Fruit fly (Drosophila melanogaster) whole organism, embryonic: ENCODE data around the gene Ir31a.

Experiments
- Aef1 ChIP-seq: fragments of 200-800 bp; sonication (Bioruptor generic); IDR thresholded peaks from 3 replicates; pipeline ENCODE4 v1.3.6; 2022; ENCODE audit warnings: missing biosample characterization, missing genetic modification characterization
- CG10274 ChIP-seq: fragments of 200-800 bp; sonication (Bioruptor generic); optimal IDR thresholded peaks from 3 replicates; lab custom pipeline; 2017; ENCODE audit warnings: missing biosample characterization, mild to moderate bottlenecking, missing genetic modification characterization
- CG10321 ChIP-seq: fragments of 200-800 bp; sonication (Bioruptor generic); IDR thresholded peaks from 2 replicates; pipeline ENCODE4 v1.3.6; 2022; ENCODE audit warnings: missing biosample characterization, missing genetic modification characterization
- CG11696 ChIP-seq: fragments of 200-800 bp; sonication (Bioruptor generic); IDR thresholded peaks from 2 replicates; pipeline ENCODE4 v1.3.6; 2022; ENCODE audit warnings: missing biosample characterization, missing genetic modification characterization
- CG12155 ChIP-seq: fragments of 200-800 bp; sonication (Bioruptor generic); optimal IDR thresholded peaks from 3 replicates; lab custom pipeline; 2016; ENCODE audit warnings: missing biosample characterization, missing genetic modification characterization
- CG13424 ChIP-seq: fragments of 200-800 bp; sonication (Bioruptor generic); optimal IDR thresholded peaks from 2 replicates; lab custom pipeline; 2019; ENCODE audit warnings: missing biosample characterization, mild to moderate bottlenecking, missing genetic modification characterization, moderate library complexity
- CG14441 ChIP-seq: fragments of 200-800 bp; sonication (Bioruptor generic); IDR thresholded peaks from 2 replicates; pipeline ENCODE4 v1.3.6; 2022; ENCODE audit warnings: missing biosample characterization, missing genetic modification characterization
- CG1529 ChIP-seq: fragments of 200-800 bp; sonication (Bioruptor generic); optimal IDR thresholded peaks from 3 replicates; lab custom pipeline; 2018; ENCODE audit warnings: missing biosample characterization, missing genetic modification characterization
- CG1603 ChIP-seq: fragments of 200-800 bp; sonication (Bioruptor generic); optimal IDR thresholded peaks from 2 replicates; lab custom pipeline; 2019; ENCODE audit warnings: missing biosample characterization, mild to moderate bottlenecking, missing genetic modification characterization, moderate library complexity
- CG16815 ChIP-seq: fragments of 200-800 bp; sonication (Bioruptor generic); optimal IDR thresholded peaks from 3 replicates; lab custom pipeline; 2017; ENCODE audit warnings: missing biosample characterization, mild to moderate bottlenecking, missing genetic modification characterization
- CG17361 ChIP-seq: fragments of 200-800 bp; sonication (Bioruptor generic); IDR thresholded peaks from 3 replicates; pipeline ENCODE4 v1.3.6; 2022; ENCODE audit warnings: missing biosample characterization, missing genetic modification characterization
- CG17612 ChIP-seq: fragments of 200-800 bp; sonication (Bioruptor generic); IDR thresholded peaks from 2 replicates; pipeline ENCODE4 v1.3.6; 2022; ENCODE audit warnings: missing biosample characterization, missing genetic modification characterization
- CG1792 ChIP-seq: fragments of 200-800 bp; sonication (Bioruptor generic); optimal IDR thresholded peaks from 2 replicates; lab custom pipeline; 2016; ENCODE audit warnings: missing biosample characterization, missing genetic modification characterization
- CG18476 ChIP-seq: fragments of 200-800 bp; sonication (Bioruptor generic); optimal IDR thresholded peaks from 2 replicates; lab custom pipeline; 2016; ENCODE audit warnings: missing biosample characterization, mild to moderate bottlenecking, missing genetic modification characterization
- CG2678 ChIP-seq: fragments of 200-800 bp; sonication (Bioruptor generic); optimal IDR thresholded peaks from 3 replicates; lab custom pipeline; 2019; ENCODE audit warnings: missing biosample characterization, mild to moderate bottlenecking, missing genetic modification characterization, moderate library complexity
- CG34224 ChIP-seq: fragments of 200-800 bp; sonication (Bioruptor generic); IDR thresholded peaks from 3 replicates; pipeline ENCODE4 v1.3.6; 2022; ENCODE audit warnings: missing biosample characterization, missing genetic modification characterization; ENCODE audit not compliant: partially characterized antibody
- CG4730 ChIP-seq: fragments of 200-800 bp; sonication (Bioruptor generic); IDR thresholded peaks from 2 replicates; pipeline ENCODE4 v1.3.6; 2022; ENCODE audit warnings: missing biosample characterization, missing genetic modification characterization
- CG6654 ChIP-seq: fragments of 200-800 bp; sonication (Bioruptor generic); optimal IDR thresholded peaks from 2 replicates; lab custom pipeline; 2017; ENCODE audit warnings: missing biosample characterization, mild to moderate bottlenecking, missing genetic modification characterization
- CG9932 ChIP-seq: fragments of 200-800 bp; sonication (Bioruptor generic); IDR thresholded peaks from 2 replicates; pipeline ENCODE4 v1.3.6; 2022; ENCODE audit warnings: missing biosample characterization, missing genetic modification characterization
- CTCF ChIP-seq: fragments of 200-800 bp; sonication (Bioruptor generic); optimal IDR thresholded peaks from 2 replicates; lab custom pipeline; 2017; ENCODE audit warnings: missing biosample characterization, mild to moderate bottlenecking, missing genetic modification characterization, moderate library complexity
- Dref ChIP-seq: fragments of 200-800 bp; sonication (Bioruptor generic); IDR thresholded peaks from 2 replicates; pipeline ENCODE4 v1.3.6; 2022; ENCODE audit warnings: missing biosample characterization, missing genetic modification characterization
- Hand ChIP-seq: fragments of 200-800 bp; sonication (Bioruptor generic); optimal IDR thresholded peaks from 2 replicates; lab custom pipeline; 2017; ENCODE audit warnings: mild to moderate bottlenecking, missing biosample characterization, missing genetic modification reagents, missing genetic modification characterization
- Hr39 ChIP-seq: fragments of >200 bp; optimal IDR thresholded peaks from 2 replicates; lab custom pipeline; 2017
- Hsf ChIP-seq: fragments of 200-800 bp; sonication (Bioruptor generic); optimal IDR thresholded peaks from 3 replicates; lab custom pipeline; 2016; ENCODE audit warnings: missing biosample characterization, missing genetic modification characterization
- Mes4 ChIP-seq: fragments of 200-800 bp; sonication (Bioruptor generic); optimal IDR thresholded peaks from 2 replicates; lab custom pipeline; 2016; ENCODE audit warnings: missing biosample characterization, missing genetic modification characterization
- NfI ChIP-seq: fragments of 200-800 bp; sonication (Bioruptor generic); optimal IDR thresholded peaks from 3 replicates; lab custom pipeline; 2018; ENCODE audit warnings: missing biosample characterization, mild to moderate bottlenecking, missing genetic modification characterization, moderate library complexity
- Spps ChIP-seq: fragments of 200-800 bp; sonication (Bioruptor generic); optimal IDR thresholded peaks from 2 replicates; lab custom pipeline; 2018; ENCODE audit warnings: missing biosample characterization, mild to moderate bottlenecking, missing genetic modification characterization
- Sry-β ChIP-seq: fragments of 200-800 bp; sonication (Bioruptor generic); optimal IDR thresholded peaks from 2 replicates; lab custom pipeline; 2018; ENCODE audit warnings: missing biosample characterization, mild to moderate bottlenecking, missing genetic modification characterization, moderate library complexity
- Stat92E ChIP-seq, 3 experiments: fragments of >200 bp in 2 of 3; fragments of 200-800 bp in 1 of 3; sonication (Bioruptor generic) in 1 of 3; optimal IDR thresholded peaks; 2 replicates each; lab custom pipeline; 2017 to 2019; ENCODE audit warnings: missing biosample characterization in 3 of 3, missing genetic modification characterization in 3 of 3, mild to moderate bottlenecking in 1 of 3, moderate library complexity in 1 of 3
- Taf1 ChIP-seq: fragments of 200-800 bp; sonication (Bioruptor generic); IDR thresholded peaks from 2 replicates; pipeline ENCODE4 v1.3.6; 2022; ENCODE audit warnings: missing biosample characterization, missing genetic modification characterization
- Tbp ChIP-seq: fragments of >200 bp; optimal IDR thresholded peaks from 2 replicates; lab custom pipeline; 2018; ENCODE audit warnings: missing biosample characterization, missing genetic modification characterization
- amos ChIP-seq: fragments of 200-800 bp; sonication (Bioruptor generic); IDR thresholded peaks from 2 replicates; pipeline ENCODE4 v1.3.6; 2022; ENCODE audit warnings: missing biosample characterization, missing genetic modification characterization; ENCODE audit not compliant: partially characterized antibody
- aop ChIP-seq: fragments of 200-800 bp; sonication (Bioruptor generic); IDR thresholded peaks from 2 replicates; pipeline ENCODE4 v1.3.6; 2022; ENCODE audit warnings: missing biosample characterization, missing genetic modification characterization
- ap ChIP-seq: fragments of 200-800 bp; sonication (Bioruptor generic); IDR thresholded peaks from 2 replicates; pipeline ENCODE4 v1.3.6; 2022; ENCODE audit warnings: missing biosample characterization, missing genetic modification characterization
- ato ChIP-seq: fragments of 200-800 bp; sonication (Bioruptor generic); IDR thresholded peaks from 2 replicates; pipeline ENCODE4 v1.3.6; 2022; ENCODE audit warnings: missing biosample characterization, missing genetic modification characterization; ENCODE audit not compliant: partially characterized antibody
- br ChIP-seq: fragments of >200 bp; optimal IDR thresholded peaks from 2 replicates; lab custom pipeline; 2017
- cato ChIP-seq: fragments of 200-800 bp; sonication (Bioruptor generic); optimal IDR thresholded peaks from 2 replicates; lab custom pipeline; 2016; ENCODE audit warnings: missing biosample characterization, missing genetic modification characterization, borderline replicate concordance
- crc ChIP-seq: fragments of 200-800 bp; sonication (Bioruptor generic); optimal IDR thresholded peaks from 2 replicates; lab custom pipeline; 2016; ENCODE audit warnings: missing biosample characterization, missing genetic modification characterization
- fd64A ChIP-seq: fragments of 200-800 bp; sonication (Bioruptor generic); optimal IDR thresholded peaks from 3 replicates; lab custom pipeline; 2018; ENCODE audit warnings: missing biosample characterization, mild to moderate bottlenecking, missing genetic modification characterization
- fru ChIP-seq: fragments of >200 bp; optimal IDR thresholded peaks from 2 replicates; lab custom pipeline; 2017
- gcm2 ChIP-seq: fragments of 200-800 bp; sonication (Bioruptor generic); optimal IDR thresholded peaks from 2 replicates; lab custom pipeline; 2016; ENCODE audit warnings: missing biosample characterization, missing genetic modification characterization
- hkb ChIP-seq, 2 experiments: fragments of 200-800 bp in 1 of 2; fragments of >200 bp in 1 of 2; sonication (Bioruptor generic) in 1 of 2; IDR thresholded peaks in 1 of 2; optimal IDR thresholded peaks in 1 of 2; 2 replicates each; pipeline versions ENCODE4 v1.3.6 to Lab custom; 2017 to 2022; ENCODE audit warnings: missing biosample characterization in 1 of 2, missing genetic modification characterization in 1 of 2
- pita ChIP-seq: fragments of 200-800 bp; sonication (Bioruptor generic); optimal IDR thresholded peaks from 2 replicates; lab custom pipeline; 2017; ENCODE audit warnings: missing biosample characterization, mild to moderate bottlenecking, missing genetic modification characterization
- repo ChIP-seq: fragments of 200-800 bp; sonication (Bioruptor generic); optimal IDR thresholded peaks from 2 replicates; lab custom pipeline; 2016; ENCODE audit warnings: missing biosample characterization, missing genetic modification characterization
- shn ChIP-seq: fragments of 200-800 bp; sonication (Bioruptor generic); optimal IDR thresholded peaks from 3 replicates; lab custom pipeline; 2016; ENCODE audit warnings: missing biosample characterization, missing genetic modification characterization
- sima ChIP-seq: fragments of 200-800 bp; sonication (Bioruptor generic); optimal IDR thresholded peaks from 2 replicates; lab custom pipeline; 2016; ENCODE audit warnings: missing biosample characterization, missing genetic modification characterization
- sob ChIP-seq: fragments of 200-800 bp; sonication (Bioruptor generic); IDR thresholded peaks from 2 replicates; pipeline ENCODE4 v1.3.6; 2022; ENCODE audit warnings: missing biosample characterization, missing genetic modification characterization
- tap ChIP-seq: fragments of 200-800 bp; optimal IDR thresholded peaks from 3 replicates; lab custom pipeline; 2019; ENCODE audit warnings: missing biosample characterization, mild to moderate bottlenecking, missing genetic modification characterization, moderate library complexity
- tin ChIP-seq: fragments of 200-800 bp; sonication (Bioruptor generic); optimal IDR thresholded peaks from 3 replicates; lab custom pipeline; 2016; ENCODE audit warnings: missing biosample characterization, missing genetic modification characterization
- tup ChIP-seq: fragments of 200-800 bp; sonication (Bioruptor generic); optimal IDR thresholded peaks from 2 replicates; lab custom pipeline; 2016; ENCODE audit warnings: missing biosample characterization, mild to moderate bottlenecking, missing genetic modification characterization, moderate library complexity
- zfh2 ChIP-seq: fragments of 200-800 bp; sonication (Bioruptor generic); optimal IDR thresholded peaks from 2 replicates; lab custom pipeline; 2016; ENCODE audit warnings: missing biosample characterization, missing genetic modification characterization

Ir31a gene

DNA sequence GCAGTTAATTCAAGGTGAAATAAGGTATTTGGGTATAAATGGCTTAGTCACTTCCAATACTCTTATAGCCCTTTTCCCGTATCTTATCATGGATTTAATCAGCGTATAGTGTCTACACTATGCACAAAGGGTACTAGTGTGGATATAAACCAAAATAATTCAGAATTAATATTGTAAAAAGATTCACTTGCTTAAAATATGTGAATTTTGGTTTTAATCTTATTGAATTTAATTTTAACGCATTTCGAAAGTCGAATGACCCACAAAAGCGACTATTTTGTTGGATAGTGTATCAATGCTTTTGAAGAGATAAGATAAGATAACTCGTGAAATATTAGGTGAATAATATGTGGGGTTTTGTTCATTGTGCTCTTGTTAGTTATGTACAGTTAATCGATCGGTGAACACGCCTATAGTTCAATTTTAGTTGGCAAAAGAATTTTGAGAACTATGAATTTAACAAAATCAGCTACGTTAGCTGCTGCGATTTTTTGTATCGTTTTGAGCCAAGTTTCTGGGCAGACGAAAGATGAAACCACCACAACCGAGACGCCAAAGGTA, 23.4 kb upstream of the Ir31a start, which contains the start of gene CG5096 (continued):
- TF ChIP-seq CG1529 (GFP tag; lab: Kevin White, UChicago): peak; percentile 74
- peak; percentile 80 for TF ChIP-seq CG4730
- peak; percentile 89 for TF ChIP-seq NfI (GFP tag; lab: Kevin White, UChicago)
- TF ChIP-seq CG14441: peak; percentile 92
- no peak for TF ChIP-seq aop (GFP tag; lab: Robert Waterston, UW)
- no peak for TF ChIP-seq pita (GFP tag; lab: Kevin White, UChicago)
- peak; percentile 93 for TF ChIP-seq CG13424 (tag; lab: Kevin White, UChicago)
- peak; percentile 50 for TF ChIP-seq cato (GFP tag; lab: Kevin White, UChicago)
- TF ChIP-seq tup (GFP tag; lab: Kevin White, UChicago): peak; percentile 59
- TF ChIP-seq CG16815 (GFP tag; lab: Kevin White, UChicago): peak; percentile 14
- TF ChIP-seq fru (lab: Kevin White, UChicago): no peak
- peak; percentile 64 for TF ChIP-seq CG6654 (GFP tag; lab: Kevin White, UChicago)
- peak; percentile 84 for TF ChIP-seq ap (GFP tag; lab: Robert Waterston, UW)
- peak; percentile 78 for TF ChIP-seq CG1792 (GFP tag; lab: Kevin White, UChicago)
- peak; percentile 82 for TF ChIP-seq Taf1
- TF ChIP-seq CTCF (GFP tag; lab: Kevin White, UChicago): peak; percentile 7
- TF ChIP-seq zfh2: peak; percentile 67
- peak; percentile 82 for TF ChIP-seq CG12155 (GFP tag; lab: Kevin White, UChicago)
- TF ChIP-seq tap (tag; lab: Kevin White, UChicago): peak; percentile 94
- peak; percentile 88 for TF ChIP-seq Aef1 (GFP tag; lab: Robert Waterston, UW)
- peak; percentile 81 for TF ChIP-seq CG9932
- no peak for TF ChIP-seq br (lab: Kevin White, UChicago)
- TF ChIP-seq CG18476 (GFP tag; lab: Kevin White, UChicago): peak; percentile 84
- TF ChIP-seq repo: peak; percentile 39
- peak; percentile 75 for TF ChIP-seq CG11696
- no peak for TF ChIP-seq fd64A (GFP tag; lab: Kevin White, UChicago)
- TF ChIP-seq CG17361 (GFP tag; lab: Robert Waterston, UW): peak; percentile 84; the same call in 2 of the 3 replicates
- peak; percentile 46 for TF ChIP-seq CG10274 (GFP tag; lab: Kevin White, UChicago)
- peak; percentile 79 for TF ChIP-seq Hsf (GFP tag; lab: Kevin White, UChicago)
- TF ChIP-seq amos (GFP tag; lab: Robert Waterston, UW): no peak
- peak; percentile 29 for TF ChIP-seq Mes4
- TF ChIP-seq Hr39 (lab: Kevin White, UChicago): no peak
- peak; percentile 89 for TF ChIP-seq Hand (GFP tag; lab: Kevin White, UChicago)
- peak; percentile 74 for TF ChIP-seq CG17612
- no peak for TF ChIP-seq hkb (optimal IDR thresholded peaks at IDR 0.05; lab: Kevin White, UChicago)
- TF ChIP-seq hkb (GFP tag; IDR thresholded peaks at IDR 0.05; lab: Robert Waterston, UW): peak; percentile 96
- no peak for TF ChIP-seq CG34224 (GFP tag; lab: Robert Waterston, UW)
- no peak for TF ChIP-seq Stat92E (GFP tag; optimal IDR thresholded peaks at IDR 0.05; lab: Kevin White, UChicago)
- peak; percentile 22 for TF ChIP-seq Sry-β (GFP tag; lab: Kevin White, UChicago)
- peak; percentile 15 for TF ChIP-seq sima (GFP tag; lab: Kevin White, UChicago)
- TF ChIP-seq ato (GFP tag; lab: Robert Waterston, UW): no peak
- peak; percentile 79 for TF ChIP-seq crc (GFP tag; lab: Kevin White, UChicago)
- peak; percentile 67 for TF ChIP-seq tin (GFP tag; lab: Kevin White, UChicago)
- peak; percentile 84 for TF ChIP-seq CG1603 (tag; lab: Kevin White, UChicago)
- TF ChIP-seq CG2678: peak; percentile 97
- peak; percentile 18 for TF ChIP-seq shn
- peak; percentile 67 for TF ChIP-seq Spps
- TF ChIP-seq Dref (GFP tag; lab: Robert Waterston, UW): no peak
- no peak for TF ChIP-seq Tbp (GFP tag; lab: Kevin White, UChicago)
- TF ChIP-seq CG10321: peak; percentile 59; the same call in 1 of the 2 replicates
- peak; percentile 92; the same call in 1 of the 2 replicates for TF ChIP-seq sob (GFP tag; lab: Robert Waterston, UW)
- peak; percentile 23 for TF ChIP-seq gcm2
